Worm (Caenorhabditis elegans): ENCODE data around the gene madf-11.

- no peak for TF ChIP-seq nhr-12 (tag; optimal IDR thresholded peaks at IDR 0.05)
- no peak for TF ChIP-seq egl-27 (tag; optimal IDR thresholded peaks at IDR 0.05)
- TF ChIP-seq ztf-11 (tag; optimal IDR thresholded peaks at IDR 0.05), result no peak
- no peak for TF ChIP-seq unc-62 (GFP tag; optimal IDR thresholded peaks at IDR 0.05)
- no peak for TF ChIP-seq fkh-10 (GFP tag; optimal IDR thresholded peaks at IDR 0.05)
- no peak for TF ChIP-seq zag-1 (tag; optimal IDR thresholded peaks at IDR 0.05)
- no peak for TF ChIP-seq tbx-2 (tag; optimal IDR thresholded peaks at IDR 0.05)
- no peak for TF ChIP-seq nhr-237 (tag; optimal IDR thresholded peaks at IDR 0.05)
- TF ChIP-seq fkh-2 (tag; optimal IDR thresholded peaks at IDR 0.05), result no peak
- TF ChIP-seq sea-2 (GFP tag; optimal IDR thresholded peaks at IDR 0.05), result no peak
- TF ChIP-seq lin-15B (tag; optimal IDR thresholded peaks at IDR 0.05), result no peak
- no peak for TF ChIP-seq ceh-16 (tag; optimal IDR thresholded peaks at IDR 0.05)
Measured at ce11 chrIII:5595445-5595844, 7.8 kb downstream of the madf-11 start, which contains the start of gene ced-6.
